Worm (Caenorhabditis elegans): ENCODE results near the gene oac-3.

oac-3 gene

ce11 chrV:13899213-13899612 lies at the start of gene oac-3:
Gene oac-3 (plus strand): TSS chrV:13899513.
- TF ChIP-seq ztf-3 (GFP tag; optimal IDR thresholded peaks at IDR 0.05) (no peak), snpc-1.1 (tag; optimal IDR thresholded peaks at IDR 0.05; ENCODE audit: insufficient read depth) (no peak), madf-10 (tag; optimal IDR thresholded peaks at IDR 0.05) (no peak), rpc-1 (optimal IDR thresholded peaks at IDR 0.05) (no peak), rpc-1 (tag; optimal IDR thresholded peaks at IDR 0.05) (no peak), ekl-4 (GFP tag; IDR thresholded peaks at IDR 0.05) (no peak), lin-40 (tag; optimal IDR thresholded peaks at IDR 0.05) (no peak), aptf-3 (GFP tag; IDR thresholded peaks at IDR 0.05) (no peak), F49E8.2 (tag; optimal IDR thresholded peaks at IDR 0.05; ENCODE audit: insufficient read depth) (no peak), F57A8.1 (GFP tag; optimal IDR thresholded peaks at IDR 0.05) (no peak), ztf-28 (GFP tag; IDR thresholded peaks at IDR 0.05) (no peak), cebp-1 (GFP tag; IDR thresholded peaks at IDR 0.05) (no peak), cebp-1 (tag; optimal IDR thresholded peaks at IDR 0.05) (no peak), hmg-20 (GFP tag; IDR thresholded peaks at IDR 0.05) (no peak), K12H6.12 (tag; optimal IDR thresholded peaks at IDR 0.05) (no peak), nhr-120 (GFP tag; IDR thresholded peaks at IDR 0.05) (no peak), C17E4.6 (GFP tag; IDR thresholded peaks at IDR 0.05) (no peak), ccch-3 (GFP tag; optimal IDR thresholded peaks at IDR 0.05) (no peak), ceh-91 (GFP tag; IDR thresholded peaks at IDR 0.05) (no peak)

- no peak for TF ChIP-seq C06A6.2 (GFP tag; conservative IDR thresholded peaks at IDR 0.05)
- TF ChIP-seq ets-4 (GFP tag; optimal IDR thresholded peaks at IDR 0.05): no peak
- no peak for TF ChIP-seq hlh-26 (GFP tag; conservative IDR thresholded peaks at IDR 0.05)
- TF ChIP-seq rec-8 (tag; optimal IDR thresholded peaks at IDR 0.05): no peak
- no peak for TF ChIP-seq tlf-1 (GFP tag; optimal IDR thresholded peaks at IDR 0.05)
- TF ChIP-seq lsy-27 (tag; optimal IDR thresholded peaks at IDR 0.05; ENCODE audit: borderline replicate concordance, insufficient read depth): no peak
- no peak for TF ChIP-seq C17E4.6 (GFP tag; IDR thresholded peaks at IDR 0.05)
- TF ChIP-seq rpc-1 (optimal IDR thresholded peaks at IDR 0.05): no peak
- no peak for TF ChIP-seq rpc-1 (tag; optimal IDR thresholded peaks at IDR 0.05)
- no peak for TF ChIP-seq cebp-2 (GFP tag; IDR thresholded peaks at IDR 0.05)
- TF ChIP-seq nfya-1 (tag; optimal IDR thresholded peaks at IDR 0.05; ENCODE audit: borderline replicate concordance, insufficient read depth): no peak
Measured at ce11 chrV:13850170-13850569, 49.1 kb upstream of the oac-3 start, which contains the start of gene hpx-2. Gene hpx-2 (plus strand): TSS chrV:13850470.

ce11 chrV:13854306-13854705 lies 45.0 kb upstream of the oac-3 start, which contains the start of gene ttr-21:
Gene ttr-21 (minus strand): TSS chrV:13854405.
- TF ChIP-seq cebp-2 (GFP tag; IDR thresholded peaks at IDR 0.05): no peak
- TF ChIP-seq hsf-1 (GFP tag; IDR thresholded peaks at IDR 0.05): no peak
- TF ChIP-seq athp-1 (tag; optimal IDR thresholded peaks at IDR 0.05): no peak
- no peak for TF ChIP-seq attf-3 (GFP tag; conservative IDR thresholded peaks at IDR 0.05)
- TF ChIP-seq egrh-3 (GFP tag; IDR thresholded peaks at IDR 0.05): no peak
- no peak for TF ChIP-seq K11D2.4 (GFP tag; IDR thresholded peaks at IDR 0.05)
- TF ChIP-seq nfyb-1 (GFP tag; IDR thresholded peaks at IDR 0.05): no peak
- no peak for TF ChIP-seq F49E8.2 (tag; optimal IDR thresholded peaks at IDR 0.05; ENCODE audit: insufficient read depth)

- no peak for TF ChIP-seq madf-10 (tag; optimal IDR thresholded peaks at IDR 0.05)
- no peak for TF ChIP-seq Y53G8AR.9 (GFP tag; conservative IDR thresholded peaks at IDR 0.05)
- TF ChIP-seq nhr-80 (tag; optimal IDR thresholded peaks at IDR 0.05): no peak
- TF ChIP-seq atf-7 (tag; optimal IDR thresholded peaks at IDR 0.05): no peak
- no peak for TF ChIP-seq mxl-1 (tag; optimal IDR thresholded peaks at IDR 0.05)
- no peak for TF ChIP-seq C06A6.2 (GFP tag; conservative IDR thresholded peaks at IDR 0.05)
- no peak for TF ChIP-seq Y95B8A.8 (GFP tag; IDR thresholded peaks at IDR 0.05)
- TF ChIP-seq F22D6.2 (tag; optimal IDR thresholded peaks at IDR 0.05): no peak
- no peak for TF ChIP-seq pha-4 (tag; optimal IDR thresholded peaks at IDR 0.05)
- no peak for TF ChIP-seq madf-3 (GFP tag; IDR thresholded peaks at IDR 0.05)
- no peak for TF ChIP-seq cebp-2 (GFP tag; IDR thresholded peaks at IDR 0.05)
- no peak for TF ChIP-seq ceh-58 (GFP tag; IDR thresholded peaks at IDR 0.05)
- TF ChIP-seq F10E7.11 (tag; optimal IDR thresholded peaks at IDR 0.05): no peak
- TF ChIP-seq ccch-3 (GFP tag; optimal IDR thresholded peaks at IDR 0.05): no peak
- no peak for TF ChIP-seq dpl-1 (GFP tag; optimal IDR thresholded peaks at IDR 0.05)
- TF ChIP-seq mcd-1 (GFP tag; IDR thresholded peaks at IDR 0.05): no peak
- TF ChIP-seq C17E4.6 (GFP tag; IDR thresholded peaks at IDR 0.05): no peak
Measured at ce11 chrV:13856376-13856775, 42.9 kb upstream of the oac-3 start, which contains the start of gene srx-134. Gene srx-134 (minus strand): TSS chrV:13856476.

Data from whole organism, young adult.